Worm (Caenorhabditis elegans): ENCODE data around the gene T25B9.1.
"Not testable (repeated sequence)": the region's sequence is repeated elsewhere in the genome, so short reads cannot be mapped to it uniquely, and the experiment has no call there.

Gene T25B9.1

ce11 chrIV:10768146-10768636, 18.2 kb upstream of the T25B9.1 start, which contains the start of gene T25B9.8:
Gene T25B9.8, minus strand, starts transcription at chrIV:10768196.
- TF ChIP-seq unc-62 (GFP tag; optimal IDR thresholded peaks at IDR 0.05), result no peak

ce11 chrIV:10766071-10766470, 16.1 kb upstream of the T25B9.1 start:
- no peak for TF ChIP-seq unc-62 (GFP tag; optimal IDR thresholded peaks at IDR 0.05)

ce11 chrIV:10765053-10765452, 15.1 kb upstream of the T25B9.1 start, which contains the start of gene T25B9.12:
Gene T25B9.12, plus strand, starts transcription at chrIV:10765353.
- TF ChIP-seq unc-62 (GFP tag; optimal IDR thresholded peaks at IDR 0.05), result no peak

ce11 chrIV:10764206-10764605, 14.3 kb upstream of the T25B9.1 start, which contains the start of gene T25B9.11:
Gene T25B9.11, plus strand, starts transcription at chrIV:10764506.
- no peak for TF ChIP-seq unc-62 (GFP tag; optimal IDR thresholded peaks at IDR 0.05)

- no peak for TF ChIP-seq unc-62 (GFP tag; optimal IDR thresholded peaks at IDR 0.05)
Observed at ce11 chrIV:10761344-10761743, 11.4 kb upstream of the T25B9.1 start, which contains the start of gene ugt-54. Gene ugt-54, plus strand, starts transcription at chrIV:10761698.

- TF ChIP-seq unc-62 (GFP tag; optimal IDR thresholded peaks at IDR 0.05), result no peak
Observed at ce11 chrIV:10757616-10758193, 7.8 kb upstream of the T25B9.1 start, which contains the start of the genes T25B9.4 and T25B9.6. Gene T25B9.4, minus strand, starts transcription at chrIV:10757716. Gene T25B9.6, plus strand, starts transcription at chrIV:10758143.

ce11 chrIV:10754685-10755084, 4.7 kb upstream of the T25B9.1 start, which contains the start of gene T25B9.5:
Gene T25B9.5, minus strand, starts transcription at chrIV:10754785.
- no peak for TF ChIP-seq unc-62 (GFP tag; optimal IDR thresholded peaks at IDR 0.05)

ce11 chrIV:10751740-10752139, 1.8 kb upstream of the T25B9.1 start, which contains the start of gene T25B9.2:
Gene T25B9.2, minus strand, starts transcription at chrIV:10751840.
- not testable (repeated sequence) for TF ChIP-seq unc-62 (GFP tag; optimal IDR thresholded peaks at IDR 0.05)

- TF ChIP-seq unc-62 (GFP tag; optimal IDR thresholded peaks at IDR 0.05), result no peak
Observed at ce11 chrIV:10745332-10745731, 4.6 kb downstream of the T25B9.1 start.

ce11 chrIV:10744475-10744874, 5.5 kb downstream of the T25B9.1 start, which contains the start of gene T25B9.3:
Gene T25B9.3, plus strand, starts transcription at chrIV:10744775.
- TF ChIP-seq unc-62 (GFP tag; optimal IDR thresholded peaks at IDR 0.05), result no peak

- no peak for TF ChIP-seq unc-62 (GFP tag; optimal IDR thresholded peaks at IDR 0.05)
Observed at ce11 chrIV:10738328-10738727, 11.6 kb downstream of the T25B9.1 start, which contains the start of gene ssp-34. Gene ssp-34, minus strand, starts transcription at chrIV:10738602.

ce11 chrIV:10737011-10737553, 12.9 kb downstream of the T25B9.1 start, which contains the start of gene grl-21:
Gene grl-21, plus strand, starts transcription at chrIV:10737474.
- TF ChIP-seq unc-62 (GFP tag; optimal IDR thresholded peaks at IDR 0.05), result no peak

ce11 chrIV:10734527-10735436, 15.2 kb downstream of the T25B9.1 start, which contains the start of the genes orc-5 and cyb-1:
Gene orc-5, minus strand, starts transcription at chrIV:10734588.
Gene cyb-1, plus strand, starts transcription at chrIV:10735216.
- no peak for TF ChIP-seq unc-62 (GFP tag; optimal IDR thresholded peaks at IDR 0.05)

- no peak for TF ChIP-seq unc-62 (GFP tag; optimal IDR thresholded peaks at IDR 0.05)
Observed at ce11 chrIV:10727734-10728133, 22.2 kb downstream of the T25B9.1 start, which contains the start of gene ZC168.2. Gene ZC168.2, plus strand, starts transcription at chrIV:10728034.

- TF ChIP-seq unc-62 (GFP tag; optimal IDR thresholded peaks at IDR 0.05), result no peak
Observed at ce11 chrIV:10718865-10719264, 31.1 kb downstream of the T25B9.1 start.

Data from whole organism, dauer.